Fruit fly (Drosophila melanogaster): ENCODE measurements around the gene Tob.

- TF ChIP-seq CG6276 (GFP tag; optimal IDR thresholded peaks at IDR 0.05) (peak; percentile 74), cyc (GFP tag; optimal IDR thresholded peaks at IDR 0.05) (peak; percentile 78), Ets96B (tag; optimal IDR thresholded peaks at IDR 0.05) (peak; percentile 35), Blimp-1 (GFP tag; optimal IDR thresholded peaks at IDR 0.05) (peak; percentile 16)
Observed at dm6 chrX:16090179-16091144, 833 bp downstream of the Tob start.

Data from whole organism, prepupa.